Fruit fly (Drosophila melanogaster) whole organism, embryonic: ENCODE results near the gene RpS7.

Experiments
- ATbp ChIP-seq: fragments of 200-800 bp; sonication (Bioruptor generic); optimal IDR thresholded peaks from 2 replicates; lab custom pipeline; 2017; ENCODE audit warnings: missing biosample characterization, mild to moderate bottlenecking, missing genetic modification characterization, missing genetic modification reagents
- Antp ChIP-seq: fragments of 200-800 bp; sonication (Bioruptor generic); optimal IDR thresholded peaks from 3 replicates; lab custom pipeline; 2016; ENCODE audit warnings: missing biosample characterization, missing genetic modification characterization
- B-H1 ChIP-seq: fragments of 200-800 bp; sonication (Bioruptor generic); IDR thresholded peaks from 3 replicates; pipeline ENCODE4 v1.3.6; 2022; ENCODE audit warnings: missing biosample characterization, missing genetic modification characterization
- Blimp-1 ChIP-seq: fragments of 200-800 bp; sonication (Bioruptor generic); optimal IDR thresholded peaks from 3 replicates; lab custom pipeline; 2018; ENCODE audit warnings: missing biosample characterization, missing genetic modification characterization, mild to moderate bottlenecking, moderate library complexity, missing genetic modification reagents
- CG11696 ChIP-seq: fragments of 200-800 bp; sonication (Bioruptor generic); IDR thresholded peaks from 2 replicates; pipeline ENCODE4 v1.3.6; 2022; ENCODE audit warnings: missing biosample characterization, missing genetic modification characterization
- CG12219 ChIP-seq: fragments of 200-800 bp; sonication (Bioruptor generic); optimal IDR thresholded peaks from 3 replicates; lab custom pipeline; 2018; ENCODE audit warnings: missing biosample characterization, mild to moderate bottlenecking, missing genetic modification characterization
- CG12391 ChIP-seq: fragments of 200-800 bp; sonication (Bioruptor generic); optimal IDR thresholded peaks from 3 replicates; lab custom pipeline; 2018; ENCODE audit warnings: missing biosample characterization, mild to moderate bottlenecking, missing genetic modification characterization, moderate library complexity
- CG13775 ChIP-seq: fragments of 200-800 bp; sonication (Bioruptor generic); optimal IDR thresholded peaks from 3 replicates; lab custom pipeline; 2017; ENCODE audit warnings: missing biosample characterization, mild to moderate bottlenecking, missing genetic modification characterization
- CG14441 ChIP-seq: fragments of 200-800 bp; sonication (Bioruptor generic); IDR thresholded peaks from 2 replicates; pipeline ENCODE4 v1.3.6; 2022; ENCODE audit warnings: missing biosample characterization, missing genetic modification characterization
- CG14710 ChIP-seq: fragments of 200-800 bp; sonication (Bioruptor generic); optimal IDR thresholded peaks from 3 replicates; lab custom pipeline; 2019; ENCODE audit warnings: missing biosample characterization, mild to moderate bottlenecking, missing genetic modification characterization, moderate library complexity
- CG15479 ChIP-seq: fragments of 200-800 bp; sonication (Bioruptor generic); optimal IDR thresholded peaks from 3 replicates; lab custom pipeline; 2019; ENCODE audit warnings: missing biosample characterization, mild to moderate bottlenecking, missing genetic modification characterization, moderate library complexity
- CG16779 ChIP-seq: fragments of 200-800 bp; sonication (Bioruptor generic); IDR thresholded peaks from 2 replicates; pipeline ENCODE4 v1.3.6; 2022; ENCODE audit warnings: missing biosample characterization, missing genetic modification characterization
- CG16813 ChIP-seq: fragments of 200-800 bp; sonication (Bioruptor generic); IDR thresholded peaks from 3 replicates; pipeline ENCODE4 v1.3.6; 2022; ENCODE audit warnings: missing biosample characterization, missing genetic modification characterization; ENCODE audit not compliant: partially characterized antibody
- CG17186 ChIP-seq: fragments of 200-800 bp; sonication (Bioruptor generic); optimal IDR thresholded peaks from 3 replicates; lab custom pipeline; 2017; ENCODE audit warnings: missing biosample characterization, missing genetic modification reagents, missing genetic modification characterization
- CG31388 ChIP-seq: fragments of 200-800 bp; sonication (Bioruptor generic); optimal IDR thresholded peaks from 2 replicates; lab custom pipeline; 2016; ENCODE audit warnings: missing biosample characterization, missing genetic modification characterization
- CG4424 ChIP-seq: fragments of 200-800 bp; sonication (Bioruptor generic); optimal IDR thresholded peaks from 3 replicates; lab custom pipeline; 2016; ENCODE audit warnings: missing biosample characterization, missing genetic modification characterization
- CG6854 ChIP-seq: fragments of 200-800 bp; sonication (Bioruptor generic); optimal IDR thresholded peaks from 3 replicates; lab custom pipeline; 2017; ENCODE audit warnings: missing biosample characterization, mild to moderate bottlenecking, missing genetic modification characterization
- CG7928 ChIP-seq: fragments of 200-800 bp; sonication (Bioruptor generic); optimal IDR thresholded peaks from 2 replicates; lab custom pipeline; 2017; ENCODE audit warnings: missing biosample characterization, mild to moderate bottlenecking, missing genetic modification characterization
- CHES-1-like ChIP-seq: fragments of 200-800 bp; sonication (Bioruptor generic); optimal IDR thresholded peaks from 2 replicates; lab custom pipeline; 2016; ENCODE audit warnings: missing biosample characterization, missing genetic modification characterization
- CrebB ChIP-seq: fragments of 200-800 bp; sonication (Bioruptor generic); optimal IDR thresholded peaks from 3 replicates; lab custom pipeline; 2018; ENCODE audit warnings: missing biosample characterization, mild to moderate bottlenecking, missing genetic modification characterization
- Fer3 ChIP-seq: fragments of 200-800 bp; sonication (Bioruptor generic); optimal IDR thresholded peaks from 2 replicates; lab custom pipeline; 2018; ENCODE audit warnings: missing biosample characterization, mild to moderate bottlenecking, missing genetic modification characterization, moderate library complexity
- HHEX ChIP-seq: fragments of 200-800 bp; sonication (Bioruptor generic); optimal IDR thresholded peaks from 3 replicates; lab custom pipeline; 2017; ENCODE audit warnings: missing biosample characterization, mild to moderate bottlenecking, missing genetic modification characterization, missing genetic modification reagents
- Hmr ChIP-seq: fragments of 200-800 bp; sonication (Bioruptor generic); optimal IDR thresholded peaks from 3 replicates; lab custom pipeline; 2017; ENCODE audit warnings: mild to moderate bottlenecking, missing biosample characterization, missing genetic modification reagents, missing genetic modification characterization
- Hmx ChIP-seq: fragments of 200-800 bp; sonication (Bioruptor generic); optimal IDR thresholded peaks from 2 replicates; lab custom pipeline; 2016; ENCODE audit warnings: missing biosample characterization, missing genetic modification characterization
- Optix ChIP-seq: fragments of 200-800 bp; sonication (Bioruptor generic); IDR thresholded peaks from 3 replicates; pipeline ENCODE4 v1.3.6; 2022; ENCODE audit warnings: missing biosample characterization, missing genetic modification characterization
- Trl ChIP-seq, 3 experiments: fragments of >200 bp in 2 of 3; fragments of 200-800 bp in 1 of 3; sonication (Bioruptor generic) in 1 of 3; optimal IDR thresholded peaks; 2 replicates in 1 of 3; 3 replicates in 2 of 3; lab custom pipeline; 2016 to 2017; ENCODE audit warnings: missing biosample characterization in 1 of 3, missing genetic modification characterization in 1 of 3
- aop ChIP-seq: fragments of 200-800 bp; sonication (Bioruptor generic); IDR thresholded peaks from 2 replicates; pipeline ENCODE4 v1.3.6; 2022; ENCODE audit warnings: missing biosample characterization, missing genetic modification characterization
- ato ChIP-seq: fragments of 200-800 bp; sonication (Bioruptor generic); IDR thresholded peaks from 2 replicates; pipeline ENCODE4 v1.3.6; 2022; ENCODE audit warnings: missing biosample characterization, missing genetic modification characterization; ENCODE audit not compliant: partially characterized antibody
- chinmo ChIP-seq: fragments of 200-800 bp; sonication (Bioruptor generic); IDR thresholded peaks from 4 replicates; pipeline ENCODE4 v1.3.6; 2022; ENCODE audit warnings: missing biosample characterization, missing genetic modification characterization; ENCODE audit not compliant: partially characterized antibody
- chm ChIP-seq: fragments of 200-800 bp; sonication (Bioruptor generic); IDR thresholded peaks from 2 replicates; pipeline ENCODE4 v1.3.6; 2022; ENCODE audit warnings: missing biosample characterization, missing genetic modification characterization
- corto ChIP-seq: fragments of 200-800 bp; sonication (Bioruptor generic); optimal IDR thresholded peaks from 2 replicates; lab custom pipeline; 2016; ENCODE audit warnings: missing biosample characterization, mild to moderate bottlenecking, missing genetic modification characterization, moderate library complexity
- da ChIP-seq: fragments of 200-800 bp; sonication (Bioruptor generic); optimal IDR thresholded peaks from 2 replicates; lab custom pipeline; 2016; ENCODE audit warnings: missing biosample characterization, missing genetic modification characterization
- dimm ChIP-seq: fragments of 200-800 bp; sonication (Bioruptor generic); IDR thresholded peaks from 2 replicates; pipeline ENCODE4 v1.3.6; 2022; ENCODE audit warnings: missing biosample characterization, missing genetic modification characterization
- ewg ChIP-seq: fragments of 200-800 bp; sonication (Bioruptor generic); optimal IDR thresholded peaks from 3 replicates; lab custom pipeline; 2017; ENCODE audit warnings: mild to moderate bottlenecking, missing biosample characterization, missing genetic modification reagents, missing genetic modification characterization
- fru ChIP-seq: fragments of >200 bp; optimal IDR thresholded peaks from 2 replicates; lab custom pipeline; 2017
- hbn ChIP-seq: fragments of 200-800 bp; sonication (Bioruptor generic); IDR thresholded peaks from 2 replicates; pipeline ENCODE4 v1.3.6; 2022; ENCODE audit warnings: missing biosample characterization, missing genetic modification characterization; ENCODE audit not compliant: partially characterized antibody
- jumu ChIP-seq: fragments of 200-800 bp; sonication (Bioruptor generic); optimal IDR thresholded peaks from 3 replicates; lab custom pipeline; 2016; ENCODE audit warnings: missing biosample characterization, missing genetic modification characterization
- kni ChIP-seq: fragments of 200-800 bp; sonication (Bioruptor generic); optimal IDR thresholded peaks from 3 replicates; lab custom pipeline; 2017; ENCODE audit warnings: mild to moderate bottlenecking, missing biosample characterization, missing genetic modification reagents, missing genetic modification characterization
- lbe ChIP-seq: fragments of 200-800 bp; sonication (Bioruptor generic); optimal IDR thresholded peaks from 2 replicates; lab custom pipeline; 2016; ENCODE audit warnings: missing biosample characterization, mild to moderate bottlenecking, missing genetic modification characterization
- pho ChIP-seq: fragments of 200-800 bp; sonication (Bioruptor generic); optimal IDR thresholded peaks from 2 replicates; lab custom pipeline; 2016; ENCODE audit warnings: missing biosample characterization, missing genetic modification characterization
- pzg ChIP-seq: fragments of 200-800 bp; sonication (Bioruptor generic); optimal IDR thresholded peaks from 3 replicates; lab custom pipeline; 2018; ENCODE audit warnings: missing biosample characterization, mild to moderate bottlenecking, missing genetic modification characterization, moderate library complexity
- sd ChIP-seq: fragments of 200-800 bp; sonication (Bioruptor generic); optimal IDR thresholded peaks from 3 replicates; lab custom pipeline; 2018; ENCODE audit warnings: missing biosample characterization, mild to moderate bottlenecking, missing genetic modification characterization, moderate library complexity
- slou ChIP-seq: fragments of 200-800 bp; sonication (Bioruptor generic); optimal IDR thresholded peaks from 3 replicates; lab custom pipeline; 2016; ENCODE audit warnings: missing biosample characterization, missing genetic modification characterization
- sna ChIP-seq: fragments of 200-800 bp; sonication (Bioruptor generic); IDR thresholded peaks from 2 replicates; pipeline ENCODE4 v1.3.6; 2022; ENCODE audit warnings: missing biosample characterization, missing genetic modification characterization; ENCODE audit not compliant: partially characterized antibody
- sug ChIP-seq: fragments of 200-800 bp; optimal IDR thresholded peaks from 2 replicates; lab custom pipeline; 2019; ENCODE audit warnings: missing biosample characterization, mild to moderate bottlenecking, missing genetic modification characterization, moderate library complexity
- twi ChIP-seq: fragments of 200-800 bp; optimal IDR thresholded peaks from 2 replicates; lab custom pipeline; 2019; ENCODE audit warnings: missing biosample characterization, mild to moderate bottlenecking, missing genetic modification characterization, moderate library complexity
- z ChIP-seq: fragments of 200-800 bp; sonication (Bioruptor generic); IDR thresholded peaks from 3 replicates; pipeline ENCODE4 v1.3.6; 2022; ENCODE audit warnings: missing biosample characterization, missing genetic modification characterization

RpS7 gene

DNA sequence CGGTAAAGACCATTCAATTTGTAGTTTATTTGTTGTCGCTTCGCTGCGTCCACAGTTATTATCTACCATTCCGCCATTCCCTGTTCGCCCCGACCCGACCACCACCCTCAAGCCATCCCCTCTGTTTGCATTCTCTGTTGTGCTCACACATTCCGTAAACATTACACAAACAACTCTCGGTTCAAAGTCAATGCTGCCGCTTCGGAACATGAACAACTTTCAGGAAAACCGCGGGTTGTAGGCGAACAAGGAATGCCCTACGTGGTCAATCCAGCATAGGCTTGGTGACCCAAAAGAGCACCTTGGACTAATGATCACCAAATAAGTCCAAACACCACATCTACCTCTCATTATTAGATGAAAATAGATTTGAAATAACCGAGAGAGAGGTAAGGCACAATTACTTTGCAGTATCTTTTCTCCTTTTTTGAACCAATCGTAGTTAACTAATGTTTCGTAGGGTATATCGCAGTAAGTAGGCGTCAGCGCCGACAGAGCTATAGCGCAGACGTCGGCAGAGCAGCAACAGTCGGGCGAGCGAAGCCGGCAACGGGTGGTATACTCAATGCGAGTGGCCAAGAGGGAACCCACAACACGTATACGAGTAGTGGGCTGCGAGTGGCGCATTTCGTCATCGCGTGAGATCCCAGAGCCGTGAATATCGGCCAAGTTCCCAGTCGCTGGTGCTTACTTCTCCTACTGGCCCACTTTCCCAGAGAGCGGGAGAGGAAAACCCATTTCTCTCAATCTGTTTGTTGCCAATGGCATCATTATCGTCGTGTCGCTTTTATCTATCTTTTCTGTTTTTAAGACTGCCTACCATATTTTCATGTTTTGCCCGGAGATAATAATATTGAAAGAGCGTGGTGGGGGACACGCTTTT, 5.5 kb downstream of the RpS7 start (continued):
- TF ChIP-seq sd (tag; lab: Kevin White, UChicago) (peak; percentile 96), CG12219 (GFP tag; lab: Kevin White, UChicago) (peak; percentile 88), CG15479 (GFP tag; lab: Kevin White, UChicago) (no peak), CG7928 (peak; percentile 77), Blimp-1 (GFP tag; lab: Kevin White, UChicago) (peak; percentile 96), Optix (GFP tag; lab: Robert Waterston, UW) (peak; percentile 98), corto (GFP tag; lab: Kevin White, UChicago) (no peak), twi (tag; lab: Kevin White, UChicago) (peak; percentile 68), slou (GFP tag; lab: Kevin White, UChicago) (peak; percentile 91), CG11696 (GFP tag; lab: Robert Waterston, UW) (peak; percentile 75), lbe (GFP tag; lab: Kevin White, UChicago) (no peak), CG16813 (GFP tag; lab: Robert Waterston, UW) (no peak), z (GFP tag; lab: Robert Waterston, UW) (peak; percentile 66; the same call in 1 of the 3 replicates), CrebB (tag; lab: Kevin White, UChicago) (peak; percentile 78), CG12391 (tag; lab: Kevin White, UChicago) (peak; percentile 91), aop (peak; percentile 95), chm (GFP tag; lab: Robert Waterston, UW) (peak; percentile 52; the same call in 1 of the 2 replicates), B-H1 (peak; percentile 84), Trl (optimal IDR thresholded peaks at IDR 0.05; lab: Kevin White, UChicago) (peak; percentile 65 to 83), Trl (GFP tag; optimal IDR thresholded peaks at IDR 0.05; lab: Kevin White, UChicago) (peak; percentile 97), HHEX (peak; percentile 96), sug (peak; percentile 90), pzg (GFP tag; lab: Kevin White, UChicago) (peak; percentile 24), dimm (GFP tag; lab: Robert Waterston, UW) (peak; percentile 94), Antp (GFP tag; lab: Kevin White, UChicago) (peak; percentile 99), ato (GFP tag; lab: Robert Waterston, UW) (no peak), Fer3 (peak; percentile 96), Hmr (peak; percentile 96), ATbp (GFP tag; lab: Kevin White, UChicago) (peak; percentile 94), kni (GFP tag; lab: Kevin White, UChicago) (peak; percentile 90), CG16779 (GFP tag; lab: Robert Waterston, UW) (peak; percentile 90), ewg (GFP tag; lab: Kevin White, UChicago) (peak; percentile 82), CG31388 (GFP tag; lab: Kevin White, UChicago) (peak; percentile 91), CG13775 (GFP tag; lab: Kevin White, UChicago) (peak; percentile 85), sna (GFP tag; lab: Robert Waterston, UW) (0 out of 2 replicates have a peak, but pooled peaks have one; percentile 23), CG6854 (peak; percentile 93), jumu (GFP tag; lab: Kevin White, UChicago) (peak; percentile 97), CG4424 (peak; percentile 98), Hmx (GFP tag; lab: Kevin White, UChicago) (peak; percentile 93), CG14710 (tag; lab: Kevin White, UChicago) (peak; percentile 95), da (GFP tag; lab: Kevin White, UChicago) (peak; percentile 85), CG14441 (GFP tag; lab: Robert Waterston, UW) (peak; percentile 92), CG17186 (GFP tag; lab: Kevin White, UChicago) (peak; percentile 89), chinmo (GFP tag; lab: Robert Waterston, UW) (peak; percentile 94), hbn (GFP tag; lab: Robert Waterston, UW) (peak; percentile 55; the same call in 1 of the 2 replicates), pho (GFP tag; lab: Kevin White, UChicago) (peak; percentile 95), fru (lab: Kevin White, UChicago) (no peak), CHES-1-like (peak; percentile 96)
